Fruit fly (Drosophila melanogaster): ENCODE data around the gene CG14879.

CG14879 gene

dm6 chr3R:16347626-16348264, 1.3 kb downstream of the CG14879 start:
- no peak for TF ChIP-seq CG16779 (tag; optimal IDR thresholded peaks at IDR 0.05)
- TF ChIP-seq fkh (GFP tag; optimal IDR thresholded peaks at IDR 0.05) = peak; percentile 53

dm6 chr3R:16341817-16342374, 7.1 kb downstream of the CG14879 start, which contains the start of the genes SF2 and pad:
Gene SF2 (minus strand): TSS chr3R:16341988.
Gene pad (plus strand): TSS chr3R:16342318.
- TF ChIP-seq lz (GFP tag; optimal IDR thresholded peaks at IDR 0.05) (peak; percentile 86), CG8119 (GFP tag; IDR thresholded peaks at IDR 0.05) (peak; percentile 48; the same call in 2 of the 3 replicates), Hr39 (GFP tag; optimal IDR thresholded peaks at IDR 0.05) (peak; percentile 85), CG1621 (tag; optimal IDR thresholded peaks at IDR 0.05) (peak; percentile 26), CG3919 (GFP tag; optimal IDR thresholded peaks at IDR 0.05) (peak; percentile 76), CG11762 (GFP tag; optimal IDR thresholded peaks at IDR 0.05; ENCODE audit: insufficient read depth) (peak; percentile 60), CG34406 (GFP tag; optimal IDR thresholded peaks at IDR 0.05) (peak; percentile 60), fd85E (GFP tag; optimal IDR thresholded peaks at IDR 0.05) (no peak), CG10631 (GFP tag; optimal IDR thresholded peaks at IDR 0.05) (peak; percentile 82), vri (GFP tag; optimal IDR thresholded peaks at IDR 0.05) (peak; percentile 64), Ets21C (GFP tag; optimal IDR thresholded peaks at IDR 0.05) (peak; percentile 80), CG32006 (GFP tag; optimal IDR thresholded peaks at IDR 0.05) (no peak), CG11294 (GFP tag; IDR thresholded peaks at IDR 0.05) (no peak; the same call in 1 of the 2 replicates), dsx (GFP tag; optimal IDR thresholded peaks at IDR 0.05; ENCODE audit: poor library complexity, severe bottlenecking) (peak; percentile 79), Smox (GFP tag; optimal IDR thresholded peaks at IDR 0.05) (no peak), pdm3 (GFP tag; optimal IDR thresholded peaks at IDR 0.05) (no peak), fkh (GFP tag; optimal IDR thresholded peaks at IDR 0.05) (peak; percentile 95), ss (GFP tag; optimal IDR thresholded peaks at IDR 0.05) (peak in 1 of 2 experiments; percentile 75), esn (GFP tag; optimal IDR thresholded peaks at IDR 0.05) (peak; percentile 87), svp (GFP tag) (no peak), CG9139 (GFP tag; optimal IDR thresholded peaks at IDR 0.05) (peak; percentile 33), achi (GFP tag; optimal IDR thresholded peaks at IDR 0.05) (no peak), OdsH (GFP tag; optimal IDR thresholded peaks at IDR 0.05) (peak; percentile 78), fd59A (GFP tag; optimal IDR thresholded peaks at IDR 0.05) (peak; percentile 14), Gug (GFP tag; IDR thresholded peaks at IDR 0.05) (peak; percentile 23; the same call in 1 of the 2 replicates), Lpt (GFP tag; optimal IDR thresholded peaks at IDR 0.05) (peak; percentile 24), CG3032 (tag; optimal IDR thresholded peaks at IDR 0.05) (peak; percentile 76), Met (GFP tag; optimal IDR thresholded peaks at IDR 0.05) (no peak), CG16779 (tag; optimal IDR thresholded peaks at IDR 0.05) (no peak), Sox15 (GFP tag; optimal IDR thresholded peaks at IDR 0.05) (peak; percentile 69), CG6808 (GFP tag; optimal IDR thresholded peaks at IDR 0.05) (peak; percentile 70), Eip93F (GFP tag; optimal IDR thresholded peaks at IDR 0.05) (peak; percentile 67), Eip78C (GFP tag) (peak; percentile 90), Ets96B (tag; optimal IDR thresholded peaks at IDR 0.05) (peak; percentile 59), CG6792 (GFP tag; optimal IDR thresholded peaks at IDR 0.05) (peak; percentile 54), Sox14 (GFP tag; optimal IDR thresholded peaks at IDR 0.05) (peak; percentile 84), eg (GFP tag; IDR thresholded peaks at IDR 0.05) (peak; percentile 55; the same call in 2 of the 3 replicates), CG31627 (GFP tag; optimal IDR thresholded peaks at IDR 0.05) (peak; percentile 86), CG4318 (GFP tag; optimal IDR thresholded peaks at IDR 0.05) (no peak), Hr38 (GFP tag; optimal IDR thresholded peaks at IDR 0.05) (no peak), Hr4 (GFP tag; optimal IDR thresholded peaks at IDR 0.05) (peak; percentile 81), CG8632 (GFP tag; optimal IDR thresholded peaks at IDR 0.05) (peak; percentile 68), Sox102F (GFP tag; optimal IDR thresholded peaks at IDR 0.05) (no peak), CG6854 (GFP tag; optimal IDR thresholded peaks at IDR 0.05) (peak; percentile 48), CG15336 (GFP tag; IDR thresholded peaks at IDR 0.05) (no peak), topi (GFP tag; optimal IDR thresholded peaks at IDR 0.05) (peak; percentile 73), cyc (GFP tag; optimal IDR thresholded peaks at IDR 0.05) (peak; percentile 78), CG8319 (GFP tag; optimal IDR thresholded peaks at IDR 0.05) (peak; percentile 56)
